Fruit fly (Drosophila melanogaster): ENCODE results near the gene snf.

- TF ChIP-seq N (GFP tag; optimal IDR thresholded peaks at IDR 0.05) = no peak
- no peak for TF ChIP-seq OdsH (GFP tag; optimal IDR thresholded peaks at IDR 0.05)
- TF ChIP-seq Dfd (GFP tag; optimal IDR thresholded peaks at IDR 0.05) = no peak
- no peak for TF ChIP-seq CrebA (GFP tag; optimal IDR thresholded peaks at IDR 0.05; ENCODE audit: borderline replicate concordance)
Observed at dm6 chrX:5357035-5357434, 48.0 kb downstream of the snf start.

Measured in whole organism, wandering third instar larva.